Fruit fly (Drosophila melanogaster) whole organism, embryonic: ENCODE results near the gene MTF-1.

Experiments
- Ada2b ChIP-seq: fragments of 200-800 bp; sonication (Bioruptor generic); IDR thresholded peaks from 2 replicates; pipeline ENCODE4 v1.3.6; 2022; ENCODE audit warnings: missing biosample characterization, missing genetic modification characterization
- Adf1 ChIP-seq: fragments of 200-800 bp; sonication (Bioruptor generic); IDR thresholded peaks from 2 replicates; pipeline ENCODE4 v1.3.6; 2022; ENCODE audit warnings: missing biosample characterization, missing genetic modification characterization
- Asciz ChIP-seq: fragments of 200-800 bp; sonication (Bioruptor generic); optimal IDR thresholded peaks from 2 replicates; lab custom pipeline; 2017; ENCODE audit warnings: missing biosample characterization, mild to moderate bottlenecking, missing genetic modification characterization, missing genetic modification reagents
- CG10321 ChIP-seq: fragments of 200-800 bp; sonication (Bioruptor generic); IDR thresholded peaks from 2 replicates; pipeline ENCODE4 v1.3.6; 2022; ENCODE audit warnings: missing biosample characterization, missing genetic modification characterization
- CG10543 ChIP-seq: fragments of 200-800 bp; sonication (Bioruptor generic); optimal IDR thresholded peaks from 3 replicates; lab custom pipeline; 2017; ENCODE audit warnings: missing biosample characterization, mild to moderate bottlenecking, missing genetic modification characterization, moderate library complexity
- CG11085 ChIP-seq: fragments of 200-800 bp; sonication (Bioruptor generic); IDR thresholded peaks from 2 replicates; pipeline ENCODE4 v1.3.6; 2022; ENCODE audit warnings: missing biosample characterization, missing genetic modification characterization
- CG11456 ChIP-seq: fragments of 200-800 bp; sonication (Bioruptor generic); IDR thresholded peaks from 3 replicates; pipeline ENCODE4 v1.3.6; 2022; ENCODE audit warnings: missing biosample characterization, missing genetic modification characterization
- CG12104 ChIP-seq: fragments of 200-800 bp; sonication (Bioruptor generic); optimal IDR thresholded peaks from 3 replicates; lab custom pipeline; 2016; ENCODE audit warnings: missing biosample characterization, missing genetic modification characterization
- CG18619 ChIP-seq: fragments of 200-800 bp; sonication (Bioruptor generic); optimal IDR thresholded peaks from 3 replicates; lab custom pipeline; 2017; ENCODE audit warnings: missing biosample characterization, mild to moderate bottlenecking, missing genetic modification characterization
- CG30020 ChIP-seq: fragments of 200-800 bp; optimal IDR thresholded peaks from 2 replicates; lab custom pipeline; 2019; ENCODE audit warnings: missing biosample characterization, mild to moderate bottlenecking, missing genetic modification characterization, moderate library complexity
- CG30431 ChIP-seq: fragments of 200-800 bp; sonication (Bioruptor generic); optimal IDR thresholded peaks from 2 replicates; lab custom pipeline; 2017; ENCODE audit warnings: missing biosample characterization, missing genetic modification characterization
- CG31365 ChIP-seq: fragments of 200-800 bp; sonication (Bioruptor generic); optimal IDR thresholded peaks from 2 replicates; lab custom pipeline; 2018; ENCODE audit warnings: missing biosample characterization, mild to moderate bottlenecking, missing genetic modification characterization
- CG31388 ChIP-seq: fragments of 200-800 bp; sonication (Bioruptor generic); optimal IDR thresholded peaks from 2 replicates; lab custom pipeline; 2016; ENCODE audit warnings: missing biosample characterization, missing genetic modification characterization
- CG3163 ChIP-seq: fragments of 200-800 bp; sonication (Bioruptor generic); optimal IDR thresholded peaks from 3 replicates; lab custom pipeline; 2016; ENCODE audit warnings: missing biosample characterization, missing genetic modification characterization
- CG34376 ChIP-seq: fragments of 200-800 bp; sonication (Bioruptor generic); optimal IDR thresholded peaks from 2 replicates; lab custom pipeline; 2018; ENCODE audit warnings: missing biosample characterization, mild to moderate bottlenecking, missing genetic modification characterization
- CG6813 ChIP-seq: fragments of 200-800 bp; sonication (Bioruptor generic); optimal IDR thresholded peaks from 2 replicates; lab custom pipeline; 2017; ENCODE audit warnings: missing biosample characterization, missing genetic modification characterization, mild to moderate bottlenecking, moderate library complexity, missing genetic modification reagents
- CG8281 ChIP-seq: fragments of 200-800 bp; sonication (Bioruptor generic); optimal IDR thresholded peaks from 2 replicates; lab custom pipeline; 2018; ENCODE audit warnings: missing biosample characterization, mild to moderate bottlenecking, missing genetic modification characterization, moderate library complexity
- CG8924 ChIP-seq: fragments of 200-800 bp; optimal IDR thresholded peaks from 3 replicates; lab custom pipeline; 2019; ENCODE audit warnings: missing biosample characterization, mild to moderate bottlenecking, missing genetic modification characterization, moderate library complexity
- Dip2 ChIP-seq: fragments of 200-800 bp; sonication (Bioruptor generic); IDR thresholded peaks from 2 replicates; pipeline ENCODE4 v1.3.6; 2022; ENCODE audit warnings: missing biosample characterization, missing genetic modification characterization
- Dip3 ChIP-seq: fragments of 200-800 bp; sonication (Bioruptor generic); optimal IDR thresholded peaks from 3 replicates; lab custom pipeline; 2016; ENCODE audit warnings: missing biosample characterization, missing genetic modification characterization
- Doc3 ChIP-seq: fragments of 200-800 bp; sonication (Bioruptor generic); IDR thresholded peaks from 3 replicates; pipeline ENCODE4 v1.3.6; 2022; ENCODE audit warnings: missing biosample characterization, missing genetic modification characterization; ENCODE audit not compliant: partially characterized antibody
- E2f1 ChIP-seq: fragments of 200-800 bp; sonication (Bioruptor generic); IDR thresholded peaks from 2 replicates; pipeline ENCODE4 v1.3.6; 2022; ENCODE audit warnings: missing biosample characterization, missing genetic modification characterization
- HHEX ChIP-seq: fragments of 200-800 bp; sonication (Bioruptor generic); optimal IDR thresholded peaks from 3 replicates; lab custom pipeline; 2017; ENCODE audit warnings: missing biosample characterization, mild to moderate bottlenecking, missing genetic modification characterization, missing genetic modification reagents
- HLH4C ChIP-seq: fragments of 200-800 bp; sonication (Bioruptor generic); IDR thresholded peaks from 3 replicates; pipeline ENCODE4 v1.3.6; 2022; ENCODE audit warnings: missing biosample characterization, missing genetic modification characterization; ENCODE audit not compliant: partially characterized antibody
- Lhr ChIP-seq: fragments of 200-800 bp; sonication (Bioruptor generic); optimal IDR thresholded peaks from 3 replicates; lab custom pipeline; 2017; ENCODE audit warnings: mild to moderate bottlenecking, missing biosample characterization, missing genetic modification reagents, missing genetic modification characterization
- Mad ChIP-seq: fragments of 200-800 bp; sonication (Bioruptor generic); optimal IDR thresholded peaks from 2 replicates; lab custom pipeline; 2016; ENCODE audit warnings: missing biosample characterization, missing genetic modification characterization
- Max ChIP-seq: fragments of 200-800 bp; sonication (Bioruptor generic); optimal IDR thresholded peaks from 2 replicates; lab custom pipeline; 2016; ENCODE audit warnings: missing biosample characterization, mild to moderate bottlenecking, missing genetic modification characterization
- Neu2 ChIP-seq: fragments of 200-800 bp; sonication (Bioruptor generic); optimal IDR thresholded peaks from 3 replicates; lab custom pipeline; 2016; ENCODE audit warnings: missing biosample characterization, missing genetic modification characterization, borderline replicate concordance
- Pdp1 ChIP-seq, 2 experiments: fragments of 200-800 bp; sonication (Bioruptor generic); optimal IDR thresholded peaks; 3 replicates each; lab custom pipeline; 2016; ENCODE audit warnings: missing biosample characterization in 2 of 2, missing genetic modification characterization in 2 of 2, mild to moderate bottlenecking in 1 of 2, moderate library complexity in 1 of 2
- Trl ChIP-seq, 3 experiments: fragments of >200 bp in 2 of 3; fragments of 200-800 bp in 1 of 3; sonication (Bioruptor generic) in 1 of 3; optimal IDR thresholded peaks; 2 replicates in 1 of 3; 3 replicates in 2 of 3; lab custom pipeline; 2016 to 2017; ENCODE audit warnings: missing biosample characterization in 1 of 3, missing genetic modification characterization in 1 of 3
- Usf ChIP-seq: fragments of 200-800 bp; sonication (Bioruptor generic); optimal IDR thresholded peaks from 2 replicates; lab custom pipeline; 2017; ENCODE audit warnings: missing genotype, missing biosample characterization, missing genetic modification characterization
- cas ChIP-seq: fragments of 200-800 bp; sonication (Bioruptor generic); IDR thresholded peaks from 2 replicates; pipeline ENCODE4 v1.3.6; 2022; ENCODE audit warnings: missing biosample characterization, missing genetic modification characterization
- cato ChIP-seq: fragments of 200-800 bp; sonication (Bioruptor generic); optimal IDR thresholded peaks from 2 replicates; lab custom pipeline; 2016; ENCODE audit warnings: missing biosample characterization, missing genetic modification characterization, borderline replicate concordance
- disco-r ChIP-seq: fragments of 200-800 bp; sonication (Bioruptor generic); optimal IDR thresholded peaks from 2 replicates; lab custom pipeline; 2016; ENCODE audit warnings: missing biosample characterization, missing genetic modification characterization
- dmrt99B ChIP-seq: fragments of 200-800 bp; sonication (Bioruptor generic); optimal IDR thresholded peaks from 2 replicates; lab custom pipeline; 2018; ENCODE audit warnings: missing biosample characterization, mild to moderate bottlenecking, missing genetic modification characterization, moderate library complexity
- dpn ChIP-seq, 2 experiments: fragments of 200-800 bp; sonication (Bioruptor generic); optimal IDR thresholded peaks; 3 replicates each; lab custom pipeline; 2016; ENCODE audit warnings: missing biosample characterization in 2 of 2, missing genetic modification characterization in 2 of 2
- exex ChIP-seq: fragments of 200-800 bp; sonication (Bioruptor generic); optimal IDR thresholded peaks from 4 replicates; lab custom pipeline; 2018; ENCODE audit warnings: missing biosample characterization, mild to moderate bottlenecking, missing genetic modification characterization, moderate library complexity
- hth ChIP-seq: fragments of >200 bp; optimal IDR thresholded peaks from 2 replicates; lab custom pipeline; 2017; ENCODE audit warnings: inconsistent platforms
- jing ChIP-seq: fragments of 200-800 bp; sonication (Bioruptor generic); optimal IDR thresholded peaks from 2 replicates; lab custom pipeline; 2018; ENCODE audit warnings: missing biosample characterization, mild to moderate bottlenecking, missing genetic modification characterization
- lilli ChIP-seq: fragments of 200-800 bp; sonication (Bioruptor generic); optimal IDR thresholded peaks from 3 replicates; lab custom pipeline; 2016; ENCODE audit warnings: missing biosample characterization, missing genetic modification characterization
- org-1 ChIP-seq: fragments of 200-800 bp; sonication (Bioruptor generic); optimal IDR thresholded peaks from 2 replicates; lab custom pipeline; 2017; ENCODE audit warnings: missing biosample characterization, missing genetic modification characterization
- pfk ChIP-seq: fragments of 200-800 bp; sonication (Bioruptor generic); optimal IDR thresholded peaks from 2 replicates; lab custom pipeline; 2018; ENCODE audit warnings: missing biosample characterization, mild to moderate bottlenecking, missing genetic modification characterization, moderate library complexity
- prd ChIP-seq, 3 experiments: fragments of >200 bp in 2 of 3; fragments of 200-800 bp in 1 of 3; sonication (Bioruptor generic) in 1 of 3; optimal IDR thresholded peaks in 2 of 3; IDR thresholded peaks in 1 of 3; 2 replicates in 2 of 3; 3 replicates in 1 of 3; pipeline versions ENCODE4 v1.3.6 to Lab custom; 2017 to 2022; ENCODE audit warnings: missing biosample characterization in 1 of 3, missing genetic modification characterization in 1 of 3
- sima ChIP-seq: fragments of 200-800 bp; sonication (Bioruptor generic); optimal IDR thresholded peaks from 2 replicates; lab custom pipeline; 2016; ENCODE audit warnings: missing biosample characterization, missing genetic modification characterization
- tgo ChIP-seq: fragments of 200-800 bp; sonication (Bioruptor generic); IDR thresholded peaks from 3 replicates; pipeline ENCODE4 v1.3.6; 2022; ENCODE audit warnings: missing biosample characterization, missing genetic modification characterization
- tio ChIP-seq: fragments of 200-800 bp; sonication (Bioruptor generic); optimal IDR thresholded peaks from 2 replicates; lab custom pipeline; 2017; ENCODE audit warnings: missing biosample characterization, missing genetic modification characterization, inconsistent platforms
- wek ChIP-seq: fragments of 200-800 bp; sonication (Bioruptor generic); optimal IDR thresholded peaks from 3 replicates; lab custom pipeline; 2018; ENCODE audit warnings: missing biosample characterization, mild to moderate bottlenecking, missing genetic modification characterization, moderate library complexity
- z ChIP-seq: fragments of 200-800 bp; sonication (Bioruptor generic); IDR thresholded peaks from 3 replicates; pipeline ENCODE4 v1.3.6; 2022; ENCODE audit warnings: missing biosample characterization, missing genetic modification characterization
- zfh1 ChIP-seq: fragments of 200-800 bp; sonication (Bioruptor generic); IDR thresholded peaks from 3 replicates; pipeline ENCODE4 v1.3.6; 2022; ENCODE audit warnings: missing biosample characterization, missing genetic modification characterization
- zfh2 ChIP-seq: fragments of 200-800 bp; sonication (Bioruptor generic); optimal IDR thresholded peaks from 2 replicates; lab custom pipeline; 2016; ENCODE audit warnings: missing biosample characterization, missing genetic modification characterization

Gene MTF-1

dm6 chr3L:9447239-9447777 is 17.2 kb downstream of the MTF-1 start (continued):
- TF ChIP-seq Lhr (GFP tag; lab: Kevin White, UChicago) (no peak), CG30431 (GFP tag; lab: Kevin White, UChicago) (no peak), zfh2 (no peak), prd (optimal IDR thresholded peaks at IDR 0.05; lab: Kevin White, UChicago) (no peak), prd (GFP tag; IDR thresholded peaks at IDR 0.05; lab: Robert Waterston, UW) (no peak), Pdp1 (GFP tag; optimal IDR thresholded peaks at IDR 0.05; lab: Kevin White, UChicago) (peak in 1 of 2 experiments; percentile 93), cas (GFP tag; lab: Robert Waterston, UW) (no peak), CG34376 (GFP tag; lab: Kevin White, UChicago) (peak; percentile 79), Trl (optimal IDR thresholded peaks at IDR 0.05; lab: Kevin White, UChicago) (no peak), Trl (GFP tag; optimal IDR thresholded peaks at IDR 0.05; lab: Kevin White, UChicago) (no peak), hth (no peak), dpn (GFP tag; optimal IDR thresholded peaks at IDR 0.05; lab: Kevin White, UChicago) (no peak), E2f1 (GFP tag; lab: Robert Waterston, UW) (no peak), Max (GFP tag; lab: Kevin White, UChicago) (no peak), tgo (no peak), Adf1 (GFP tag; lab: Robert Waterston, UW) (no peak), CG10321 (GFP tag; lab: Robert Waterston, UW) (no peak), Dip3 (GFP tag; lab: Kevin White, UChicago) (no peak), Asciz (GFP tag; lab: Kevin White, UChicago) (no peak), CG11456 (no peak), pfk (GFP tag; lab: Kevin White, UChicago) (no peak), Mad (no peak), CG11085 (no peak), CG30020 (tag; lab: Kevin White, UChicago) (no peak), Doc3 (no peak), CG31388 (no peak), HLH4C (no peak), Ada2b (no peak), dmrt99B (tag; lab: Kevin White, UChicago) (no peak), CG8281 (peak; percentile 48), zfh1 (no peak), disco-r (GFP tag; lab: Kevin White, UChicago) (no peak), jing (no peak), cato (GFP tag; lab: Kevin White, UChicago) (no peak), CG12104 (GFP tag; lab: Kevin White, UChicago) (no peak), org-1 (GFP tag; lab: Kevin White, UChicago) (no peak), HHEX (peak; percentile 21), CG10543 (GFP tag; lab: Kevin White, UChicago) (peak; percentile 43), lilli (GFP tag; lab: Kevin White, UChicago) (no peak), sima (no peak), tio (GFP tag; lab: Kevin White, UChicago) (no peak), CG18619 (GFP tag; lab: Kevin White, UChicago) (no peak), CG3163 (GFP tag; lab: Kevin White, UChicago) (no peak), CG6813 (no peak), wek (GFP tag; lab: Kevin White, UChicago) (no peak), Dip2 (GFP tag; lab: Robert Waterston, UW) (no peak), Usf (no peak), CG31365 (tag; lab: Kevin White, UChicago) (no peak), exex (peak; percentile 90), Neu2 (GFP tag; lab: Kevin White, UChicago) (peak; percentile 84), z (GFP tag; lab: Robert Waterston, UW) (no peak), CG8924 (tag; lab: Kevin White, UChicago) (peak; percentile 5)
